Worm (Caenorhabditis elegans): ENCODE data around the gene srg-32.

DNA sequence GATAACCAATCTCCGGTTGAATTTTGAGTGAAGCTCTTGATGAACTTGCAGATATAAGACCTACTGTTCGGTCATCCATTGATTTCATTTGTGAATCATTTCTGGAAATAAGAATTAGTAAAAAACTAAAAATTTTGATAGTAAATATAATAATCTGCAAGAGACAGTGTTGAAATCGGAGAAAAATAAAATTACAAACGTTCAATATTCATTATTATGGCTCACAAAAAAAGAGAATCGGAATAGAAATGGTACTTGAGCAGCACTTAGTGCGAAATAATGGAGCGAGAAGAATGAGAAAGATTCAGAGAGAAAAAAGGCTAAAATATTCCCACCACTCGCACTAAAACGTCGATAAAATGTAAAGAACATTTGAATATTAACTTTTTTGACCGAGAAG is 12.3 kb downstream of the srg-32 start, which contains the start of gene vps-54:
- TF ChIP-seq tbx-7 (tag; optimal IDR thresholded peaks at IDR 0.05) (no peak), pha-4 (tag; optimal IDR thresholded peaks at IDR 0.05) (no peak)

All from whole organism, late embryonic.